Worm (Caenorhabditis elegans) whole organism, L1 larva: ENCODE measurements around the gene Y45G5AM.6.

ENCODE experiments used
- aly-2 ChIP-seq: fragments of 150-350 bp; optimal IDR thresholded peaks from 2 replicates; lab custom pipeline; 2014; ENCODE audit warnings: missing biosample characterization, missing genetic modification characterization
- nhr-28 ChIP-seq: fragments of 150-350 bp; optimal IDR thresholded peaks from 2 replicates; lab custom pipeline; 2014; ENCODE audit warnings: missing biosample characterization, missing genetic modification characterization
- nhr-77 ChIP-seq: fragments of 150-350 bp; optimal IDR thresholded peaks from 2 replicates; lab custom pipeline; 2014; ENCODE audit warnings: missing biosample characterization, missing genetic modification characterization

- TF ChIP-seq nhr-28, result no peak
- TF ChIP-seq nhr-77, result no peak
- no peak for TF ChIP-seq aly-2 (tag; lab: Kevin White, UChicago)
Measured at ce11 chrV:4120629-4121028, 31.5 kb downstream of the Y45G5AM.6 start, which contains the start of gene T05B4.10.
